Fruit fly (Drosophila melanogaster) whole organism, embryonic: Measurements from ENCODE around the gene Cda5.
A peak's percentile ranks its signal among the peaks of the same experiment; 100 is the strongest.

ENCODE experiments used
- CG10654 ChIP-seq: fragments of 200-800 bp; sonication (Bioruptor generic); optimal IDR thresholded peaks from 2 replicates; lab custom pipeline; 2016; ENCODE audit warnings: missing biosample characterization, missing genetic modification characterization
- CG11723 ChIP-seq: fragments of 200-800 bp; sonication (Bioruptor generic); optimal IDR thresholded peaks from 2 replicates; lab custom pipeline; 2017; ENCODE audit warnings: missing biosample characterization, mild to moderate bottlenecking, missing genetic modification characterization
- CG13624 ChIP-seq: fragments of 200-800 bp; sonication (Bioruptor generic); optimal IDR thresholded peaks from 2 replicates; lab custom pipeline; 2016; ENCODE audit warnings: missing biosample characterization, missing genetic modification characterization
- CG14050 ChIP-seq: fragments of 200-800 bp; sonication (Bioruptor generic); IDR thresholded peaks from 3 replicates; pipeline ENCODE4 v1.3.6; 2022; ENCODE audit warnings: missing biosample characterization, missing genetic modification characterization
- CG14441 ChIP-seq: fragments of 200-800 bp; sonication (Bioruptor generic); IDR thresholded peaks from 2 replicates; pipeline ENCODE4 v1.3.6; 2022; ENCODE audit warnings: missing biosample characterization, missing genetic modification characterization
- CG1603 ChIP-seq: fragments of 200-800 bp; sonication (Bioruptor generic); optimal IDR thresholded peaks from 2 replicates; lab custom pipeline; 2019; ENCODE audit warnings: missing biosample characterization, mild to moderate bottlenecking, missing genetic modification characterization, moderate library complexity
- CG2202 ChIP-seq: fragments of 200-800 bp; sonication (Bioruptor generic); optimal IDR thresholded peaks from 2 replicates; lab custom pipeline; 2018; ENCODE audit warnings: missing biosample characterization, mild to moderate bottlenecking, missing genetic modification characterization
- CG30403 ChIP-seq: fragments of 200-800 bp; sonication (Bioruptor generic); optimal IDR thresholded peaks from 3 replicates; lab custom pipeline; 2016; ENCODE audit warnings: missing biosample characterization, missing genetic modification characterization
- CG3163 ChIP-seq: fragments of 200-800 bp; sonication (Bioruptor generic); optimal IDR thresholded peaks from 3 replicates; lab custom pipeline; 2016; ENCODE audit warnings: missing biosample characterization, missing genetic modification characterization
- CG6272 ChIP-seq: fragments of 200-800 bp; sonication (Bioruptor generic); IDR thresholded peaks from 2 replicates; pipeline ENCODE4 v1.3.6; 2022; ENCODE audit warnings: missing biosample characterization, missing genetic modification characterization
- CG7928 ChIP-seq: fragments of 200-800 bp; sonication (Bioruptor generic); optimal IDR thresholded peaks from 2 replicates; lab custom pipeline; 2017; ENCODE audit warnings: missing biosample characterization, mild to moderate bottlenecking, missing genetic modification characterization
- CG8281 ChIP-seq: fragments of 200-800 bp; sonication (Bioruptor generic); optimal IDR thresholded peaks from 2 replicates; lab custom pipeline; 2018; ENCODE audit warnings: missing biosample characterization, mild to moderate bottlenecking, missing genetic modification characterization, moderate library complexity
- CG8290 ChIP-seq, 3 experiments: fragments of 200-800 bp; sonication (Bioruptor generic); optimal IDR thresholded peaks; 2 replicates each; lab custom pipeline; 2016 to 2019; ENCODE audit warnings: missing biosample characterization in 3 of 3, missing genetic modification characterization in 3 of 3, mild to moderate bottlenecking in 2 of 3, moderate library complexity in 1 of 3
- CG8478 ChIP-seq: fragments of >200 bp; optimal IDR thresholded peaks from 2 replicates; lab custom pipeline; 2018
- D ChIP-seq, 2 experiments: fragments of 200-800 bp in 1 of 2; fragments of >200 bp in 1 of 2; sonication (Bioruptor generic) in 1 of 2; optimal IDR thresholded peaks; 2 replicates in 1 of 2; 3 replicates in 1 of 2; lab custom pipeline; 2017; ENCODE audit warnings: mild to moderate bottlenecking in 1 of 2, missing biosample characterization in 1 of 2, missing genetic modification characterization in 1 of 2, missing genetic modification reagents in 1 of 2
- Dfd ChIP-seq, 2 experiments: fragments of >200 bp; optimal IDR thresholded peaks; 2 replicates each; lab custom pipeline; 2017; ENCODE audit warnings: missing biosample characterization in 2 of 2, missing genetic modification characterization in 2 of 2
- Dip3 ChIP-seq: fragments of 200-800 bp; sonication (Bioruptor generic); optimal IDR thresholded peaks from 3 replicates; lab custom pipeline; 2016; ENCODE audit warnings: missing biosample characterization, missing genetic modification characterization
- Gug ChIP-seq: fragments of 200-800 bp; sonication (Bioruptor generic); IDR thresholded peaks from 4 replicates; pipeline ENCODE4 v1.3.6; 2022; ENCODE audit warnings: missing biosample characterization, missing genetic modification characterization
- HHEX ChIP-seq: fragments of 200-800 bp; sonication (Bioruptor generic); optimal IDR thresholded peaks from 3 replicates; lab custom pipeline; 2017; ENCODE audit warnings: missing biosample characterization, mild to moderate bottlenecking, missing genetic modification characterization, missing genetic modification reagents
- Hand ChIP-seq: fragments of 200-800 bp; sonication (Bioruptor generic); optimal IDR thresholded peaks from 2 replicates; lab custom pipeline; 2017; ENCODE audit warnings: mild to moderate bottlenecking, missing biosample characterization, missing genetic modification reagents, missing genetic modification characterization
- HmgZ ChIP-seq: fragments of 200-800 bp; sonication (Bioruptor generic); optimal IDR thresholded peaks from 2 replicates; lab custom pipeline; 2018; ENCODE audit warnings: missing biosample characterization, mild to moderate bottlenecking, missing genetic modification characterization
- Lhr ChIP-seq: fragments of 200-800 bp; sonication (Bioruptor generic); optimal IDR thresholded peaks from 3 replicates; lab custom pipeline; 2017; ENCODE audit warnings: mild to moderate bottlenecking, missing biosample characterization, missing genetic modification reagents, missing genetic modification characterization
- NC2α ChIP-seq: fragments of 200-800 bp; sonication (Bioruptor generic); optimal IDR thresholded peaks from 2 replicates; lab custom pipeline; 2016; ENCODE audit warnings: missing biosample characterization, missing genetic modification characterization
- NC2β ChIP-seq: fragments of 200-800 bp; sonication (Bioruptor generic); optimal IDR thresholded peaks from 2 replicates; lab custom pipeline; 2016; ENCODE audit warnings: missing biosample characterization, missing genetic modification characterization
- Neu2 ChIP-seq: fragments of 200-800 bp; sonication (Bioruptor generic); optimal IDR thresholded peaks from 3 replicates; lab custom pipeline; 2016; ENCODE audit warnings: missing biosample characterization, missing genetic modification characterization, borderline replicate concordance
- Nf-YB ChIP-seq: fragments of 200-800 bp; sonication (Bioruptor generic); optimal IDR thresholded peaks from 3 replicates; lab custom pipeline; 2019; ENCODE audit warnings: missing biosample characterization, mild to moderate bottlenecking, missing genetic modification characterization, moderate library complexity
- NfI ChIP-seq: fragments of 200-800 bp; sonication (Bioruptor generic); optimal IDR thresholded peaks from 3 replicates; lab custom pipeline; 2018; ENCODE audit warnings: missing biosample characterization, mild to moderate bottlenecking, missing genetic modification characterization, moderate library complexity
- Oaz ChIP-seq: fragments of 200-800 bp; sonication (Bioruptor generic); IDR thresholded peaks from 2 replicates; pipeline ENCODE4 v1.3.6; 2022; ENCODE audit warnings: missing biosample characterization, missing genetic modification characterization
- Tbp ChIP-seq: fragments of >200 bp; optimal IDR thresholded peaks from 2 replicates; lab custom pipeline; 2018; ENCODE audit warnings: missing biosample characterization, missing genetic modification characterization
- Trl ChIP-seq, 3 experiments: fragments of >200 bp in 2 of 3; fragments of 200-800 bp in 1 of 3; sonication (Bioruptor generic) in 1 of 3; optimal IDR thresholded peaks; 2 replicates in 1 of 3; 3 replicates in 2 of 3; lab custom pipeline; 2016 to 2017; ENCODE audit warnings: missing biosample characterization in 1 of 3, missing genetic modification characterization in 1 of 3
- Usf ChIP-seq: fragments of 200-800 bp; sonication (Bioruptor generic); optimal IDR thresholded peaks from 2 replicates; lab custom pipeline; 2017; ENCODE audit warnings: missing genotype, missing biosample characterization, missing genetic modification characterization
- chn ChIP-seq: fragments of 200-800 bp; sonication (Bioruptor generic); optimal IDR thresholded peaks from 2 replicates; lab custom pipeline; 2016; ENCODE audit warnings: missing biosample characterization, missing genetic modification characterization
- danr ChIP-seq: fragments of 200-800 bp; sonication (Bioruptor generic); IDR thresholded peaks from 2 replicates; pipeline ENCODE4 v1.3.6; 2022; ENCODE audit warnings: missing biosample characterization, missing genetic modification characterization
- emc ChIP-seq: fragments of 200-800 bp; sonication (Bioruptor generic); optimal IDR thresholded peaks from 2 replicates; lab custom pipeline; 2016; ENCODE audit warnings: missing biosample characterization, missing genetic modification characterization
- en ChIP-seq: fragments of 200-800 bp; sonication (Bioruptor generic); optimal IDR thresholded peaks from 2 replicates; lab custom pipeline; 2016; ENCODE audit warnings: missing biosample characterization, missing genetic modification characterization
- gcm2 ChIP-seq: fragments of 200-800 bp; sonication (Bioruptor generic); optimal IDR thresholded peaks from 2 replicates; lab custom pipeline; 2016; ENCODE audit warnings: missing biosample characterization, missing genetic modification characterization
- h ChIP-seq: fragments of >200 bp; optimal IDR thresholded peaks from 2 replicates; lab custom pipeline; 2017
- lmd ChIP-seq: fragments of 200-800 bp; sonication (Bioruptor generic); IDR thresholded peaks from 2 replicates; pipeline ENCODE4 v1.3.6; 2022; ENCODE audit warnings: missing biosample characterization, missing genetic modification characterization
- mam ChIP-seq: fragments of 200-800 bp; sonication (Bioruptor generic); optimal IDR thresholded peaks from 3 replicates; lab custom pipeline; 2016; ENCODE audit warnings: missing biosample characterization, missing genetic modification characterization
- mld ChIP-seq: fragments of 200-800 bp; sonication (Bioruptor generic); IDR thresholded peaks from 3 replicates; pipeline ENCODE4 v1.3.6; 2022; ENCODE audit warnings: missing biosample characterization, missing genetic modification characterization; ENCODE audit not compliant: partially characterized antibody
- oc ChIP-seq: fragments of 200-800 bp; sonication (Bioruptor generic); optimal IDR thresholded peaks from 2 replicates; lab custom pipeline; 2018; ENCODE audit warnings: missing biosample characterization, mild to moderate bottlenecking, missing genetic modification characterization, moderate library complexity
- sc ChIP-seq, 3 experiments: fragments of >200 bp in 2 of 3; fragments of 200-800 bp in 1 of 3; sonication (Bioruptor generic) in 1 of 3; optimal IDR thresholded peaks; 2 replicates in 2 of 3; 3 replicates in 1 of 3; lab custom pipeline; 2017; ENCODE audit warnings: mild to moderate bottlenecking in 1 of 3, missing biosample characterization in 1 of 3, missing genetic modification characterization in 1 of 3, missing genetic modification reagents in 1 of 3
- shn ChIP-seq: fragments of 200-800 bp; sonication (Bioruptor generic); optimal IDR thresholded peaks from 3 replicates; lab custom pipeline; 2016; ENCODE audit warnings: missing biosample characterization, missing genetic modification characterization
- tap ChIP-seq: fragments of 200-800 bp; optimal IDR thresholded peaks from 3 replicates; lab custom pipeline; 2019; ENCODE audit warnings: missing biosample characterization, mild to moderate bottlenecking, missing genetic modification characterization, moderate library complexity
- tgo ChIP-seq: fragments of 200-800 bp; sonication (Bioruptor generic); IDR thresholded peaks from 3 replicates; pipeline ENCODE4 v1.3.6; 2022; ENCODE audit warnings: missing biosample characterization, missing genetic modification characterization
- tin ChIP-seq: fragments of 200-800 bp; sonication (Bioruptor generic); optimal IDR thresholded peaks from 3 replicates; lab custom pipeline; 2016; ENCODE audit warnings: missing biosample characterization, missing genetic modification characterization
- toy ChIP-seq: fragments of 200-800 bp; sonication (Bioruptor generic); IDR thresholded peaks from 2 replicates; pipeline ENCODE4 v1.3.6; 2022; ENCODE audit warnings: missing biosample characterization, missing genetic modification characterization
- ttk ChIP-seq: fragments of 200-800 bp; sonication (Bioruptor generic); IDR thresholded peaks from 2 replicates; pipeline ENCODE4 v2.1.2; 2022; ENCODE audit warnings: missing biosample characterization, missing genetic modification characterization
- tup ChIP-seq: fragments of 200-800 bp; sonication (Bioruptor generic); optimal IDR thresholded peaks from 2 replicates; lab custom pipeline; 2016; ENCODE audit warnings: missing biosample characterization, mild to moderate bottlenecking, missing genetic modification characterization, moderate library complexity
- unpg ChIP-seq: fragments of 200-800 bp; sonication (Bioruptor generic); optimal IDR thresholded peaks from 3 replicates; lab custom pipeline; 2018; ENCODE audit warnings: missing biosample characterization, mild to moderate bottlenecking, missing genetic modification characterization, moderate library complexity
- zen2 ChIP-seq: fragments of 200-800 bp; sonication (Bioruptor generic); IDR thresholded peaks from 3 replicates; pipeline ENCODE4 v1.3.6; 2022; ENCODE audit warnings: missing biosample characterization, missing genetic modification characterization; ENCODE audit not compliant: partially characterized antibody

Gene Cda5

dm6 chr2L:94639-95059 is 29.4 kb upstream of the Cda5 start, which contains the start of gene Zir (continued):
- TF ChIP-seq toy (GFP tag; lab: Robert Waterston, UW) (no peak), Trl (optimal IDR thresholded peaks at IDR 0.05; lab: Kevin White, UChicago) (no peak), Trl (GFP tag; optimal IDR thresholded peaks at IDR 0.05; lab: Kevin White, UChicago) (no peak), CG8290 (GFP tag; optimal IDR thresholded peaks at IDR 0.05; lab: Kevin White, UChicago) (no peak), CG8290 (tag; optimal IDR thresholded peaks at IDR 0.05; lab: Kevin White, UChicago) (no peak), lmd (GFP tag; lab: Robert Waterston, UW) (no peak), zen2 (peak; percentile 10; the same call in 1 of the 3 replicates), chn (no peak), NfI (GFP tag; lab: Kevin White, UChicago) (no peak), tap (tag; lab: Kevin White, UChicago) (no peak), HHEX (GFP tag; lab: Kevin White, UChicago) (no peak), CG3163 (GFP tag; lab: Kevin White, UChicago) (no peak), tup (GFP tag; lab: Kevin White, UChicago) (no peak), NC2α (GFP tag; lab: Kevin White, UChicago) (no peak), en (GFP tag; lab: Kevin White, UChicago) (no peak), ttk (no peak), Dip3 (GFP tag; lab: Kevin White, UChicago) (no peak), emc (GFP tag; lab: Kevin White, UChicago) (no peak), CG10654 (GFP tag; lab: Kevin White, UChicago) (no peak), CG1603 (tag; lab: Kevin White, UChicago) (peak; percentile 27), mam (no peak), Dfd (GFP tag; optimal IDR thresholded peaks at IDR 0.05; lab: Kevin White, UChicago) (no peak), gcm2 (GFP tag; lab: Kevin White, UChicago) (no peak), CG7928 (GFP tag; lab: Kevin White, UChicago) (peak; percentile 7), mld (GFP tag; lab: Robert Waterston, UW) (peak; percentile 39; the same call in 2 of the 3 replicates), Oaz (no peak), Gug (GFP tag; lab: Robert Waterston, UW) (no peak), h (lab: Kevin White, UChicago) (no peak), oc (tag; lab: Kevin White, UChicago) (no peak), CG8281 (tag; lab: Kevin White, UChicago) (no peak), D (optimal IDR thresholded peaks at IDR 0.05; lab: Kevin White, UChicago) (no peak), D (GFP tag; optimal IDR thresholded peaks at IDR 0.05; lab: Kevin White, UChicago) (no peak), CG30403 (GFP tag; lab: Kevin White, UChicago) (peak; percentile 3), tin (GFP tag; lab: Kevin White, UChicago) (no peak), CG8478 (lab: Kevin White, UChicago) (no peak), Tbp (GFP tag; lab: Kevin White, UChicago) (no peak), Neu2 (no peak), shn (GFP tag; lab: Kevin White, UChicago) (no peak), sc (optimal IDR thresholded peaks at IDR 0.05; lab: Kevin White, UChicago) (no peak), sc (GFP tag; optimal IDR thresholded peaks at IDR 0.05; lab: Kevin White, UChicago) (no peak), Usf (GFP tag; lab: Kevin White, UChicago) (no peak), Nf-YB (GFP tag; lab: Kevin White, UChicago) (no peak), Hand (GFP tag; lab: Kevin White, UChicago) (no peak), CG6272 (GFP tag; lab: Robert Waterston, UW) (no peak), danr (GFP tag; lab: Robert Waterston, UW) (no peak), CG2202 (tag; lab: Kevin White, UChicago) (no peak), CG11723 (GFP tag; lab: Kevin White, UChicago) (no peak), HmgZ (peak; percentile 35), unpg (GFP tag; lab: Kevin White, UChicago) (no peak), CG14050 (GFP tag; lab: Robert Waterston, UW) (no peak), NC2β (no peak), CG14441 (GFP tag; lab: Robert Waterston, UW) (no peak), tgo (GFP tag; lab: Robert Waterston, UW) (no peak), CG13624 (GFP tag; lab: Kevin White, UChicago) (peak; percentile 13), Lhr (no peak)
